Worm (Caenorhabditis elegans): Measurements from ENCODE around the gene irld-28.

- no peak for TF ChIP-seq nhr-11 (tag; optimal IDR thresholded peaks at IDR 0.05)
- TF ChIP-seq ceh-9 (tag; optimal IDR thresholded peaks at IDR 0.05) = no peak
- no peak for TF ChIP-seq dmd-4 (tag; optimal IDR thresholded peaks at IDR 0.05; ENCODE audit: borderline replicate concordance)
- TF ChIP-seq ceh-19 (GFP tag; optimal IDR thresholded peaks at IDR 0.05) = no peak
Observed at ce11 chrV:2300905-2301304, 35.1 kb downstream of the irld-28 start, which contains the start of gene Y19D10B.8.
